Fruit fly (Drosophila melanogaster) whole organism, embryonic: ENCODE results near the gene CG43694.

Experiments
- CG10209 ChIP-seq: fragments of 200-800 bp; sonication (Bioruptor generic); optimal IDR thresholded peaks from 3 replicates; lab custom pipeline; 2017; ENCODE audit warnings: missing biosample characterization, mild to moderate bottlenecking, missing genetic modification characterization, missing genetic modification reagents
- CG1024 ChIP-seq: fragments of 200-800 bp; sonication (Bioruptor generic); IDR thresholded peaks from 2 replicates; pipeline ENCODE4 v1.3.6; 2022; ENCODE audit warnings: missing biosample characterization, missing genetic modification characterization
- CG10274 ChIP-seq: fragments of 200-800 bp; sonication (Bioruptor generic); optimal IDR thresholded peaks from 3 replicates; lab custom pipeline; 2017; ENCODE audit warnings: missing biosample characterization, mild to moderate bottlenecking, missing genetic modification characterization
- CG10366 ChIP-seq: fragments of 200-800 bp; sonication (Bioruptor generic); IDR thresholded peaks from 2 replicates; pipeline ENCODE4 v1.3.6; 2022; ENCODE audit warnings: missing biosample characterization, missing genetic modification characterization
- CG10543 ChIP-seq: fragments of 200-800 bp; sonication (Bioruptor generic); optimal IDR thresholded peaks from 3 replicates; lab custom pipeline; 2017; ENCODE audit warnings: missing biosample characterization, mild to moderate bottlenecking, missing genetic modification characterization, moderate library complexity
- CG11085 ChIP-seq: fragments of 200-800 bp; sonication (Bioruptor generic); IDR thresholded peaks from 2 replicates; pipeline ENCODE4 v1.3.6; 2022; ENCODE audit warnings: missing biosample characterization, missing genetic modification characterization
- CG11398 ChIP-seq: fragments of 200-800 bp; sonication (Bioruptor generic); optimal IDR thresholded peaks from 2 replicates; lab custom pipeline; 2016; ENCODE audit warnings: missing biosample characterization, missing genetic modification characterization
- CG11504 ChIP-seq: fragments of 200-800 bp; sonication (Bioruptor generic); optimal IDR thresholded peaks from 3 replicates; lab custom pipeline; 2019; ENCODE audit warnings: missing biosample characterization, mild to moderate bottlenecking, missing genetic modification characterization, moderate library complexity
- CG11723 ChIP-seq: fragments of 200-800 bp; sonication (Bioruptor generic); optimal IDR thresholded peaks from 2 replicates; lab custom pipeline; 2017; ENCODE audit warnings: missing biosample characterization, mild to moderate bottlenecking, missing genetic modification characterization
- CG12219 ChIP-seq: fragments of 200-800 bp; sonication (Bioruptor generic); optimal IDR thresholded peaks from 3 replicates; lab custom pipeline; 2018; ENCODE audit warnings: missing biosample characterization, mild to moderate bottlenecking, missing genetic modification characterization
- CG12744 ChIP-seq: fragments of 200-800 bp; sonication (Bioruptor generic); optimal IDR thresholded peaks from 2 replicates; lab custom pipeline; 2016; ENCODE audit warnings: missing biosample characterization, missing genetic modification characterization
- CG13894 ChIP-seq: fragments of 200-800 bp; sonication (Bioruptor generic); optimal IDR thresholded peaks from 3 replicates; lab custom pipeline; 2018; ENCODE audit warnings: missing biosample characterization, mild to moderate bottlenecking, missing genetic modification characterization, moderate library complexity
- CG1602 ChIP-seq: fragments of 200-800 bp; sonication (Bioruptor generic); optimal IDR thresholded peaks from 3 replicates; lab custom pipeline; 2016; ENCODE audit warnings: missing biosample characterization, missing genetic modification characterization
- CG16815 ChIP-seq: fragments of 200-800 bp; sonication (Bioruptor generic); optimal IDR thresholded peaks from 3 replicates; lab custom pipeline; 2017; ENCODE audit warnings: missing biosample characterization, mild to moderate bottlenecking, missing genetic modification characterization
- CG16863 ChIP-seq: fragments of 200-800 bp; sonication (Bioruptor generic); optimal IDR thresholded peaks from 3 replicates; lab custom pipeline; 2016; ENCODE audit warnings: missing biosample characterization, missing genetic modification characterization
- CG1792 ChIP-seq: fragments of 200-800 bp; sonication (Bioruptor generic); optimal IDR thresholded peaks from 2 replicates; lab custom pipeline; 2016; ENCODE audit warnings: missing biosample characterization, missing genetic modification characterization
- CG18599 ChIP-seq: fragments of 200-800 bp; sonication (Bioruptor generic); optimal IDR thresholded peaks from 3 replicates; lab custom pipeline; 2017; ENCODE audit warnings: missing biosample characterization, missing genetic modification characterization, mild to moderate bottlenecking, moderate library complexity, missing genetic modification reagents
- CG30403 ChIP-seq: fragments of 200-800 bp; sonication (Bioruptor generic); optimal IDR thresholded peaks from 3 replicates; lab custom pipeline; 2016; ENCODE audit warnings: missing biosample characterization, missing genetic modification characterization
- CG3065 ChIP-seq: fragments of 200-800 bp; sonication (Bioruptor generic); optimal IDR thresholded peaks from 2 replicates; lab custom pipeline; 2016; ENCODE audit warnings: missing biosample characterization, missing genetic modification characterization
- CG31224 ChIP-seq: fragments of 200-800 bp; sonication (Bioruptor generic); IDR thresholded peaks from 2 replicates; pipeline ENCODE4 v1.3.6; 2022; ENCODE audit warnings: missing biosample characterization, missing genetic modification characterization
- CG3163 ChIP-seq: fragments of 200-800 bp; sonication (Bioruptor generic); optimal IDR thresholded peaks from 3 replicates; lab custom pipeline; 2016; ENCODE audit warnings: missing biosample characterization, missing genetic modification characterization
- CG7357 ChIP-seq: fragments of 200-800 bp; sonication (Bioruptor generic); IDR thresholded peaks from 3 replicates; pipeline ENCODE4 v1.3.6; 2022; ENCODE audit warnings: missing biosample characterization, missing genetic modification characterization
- CG8089 ChIP-seq: fragments of 200-800 bp; sonication (Bioruptor generic); optimal IDR thresholded peaks from 3 replicates; lab custom pipeline; 2016; ENCODE audit warnings: missing biosample characterization, missing genetic modification characterization
- CG8359 ChIP-seq: fragments of 200-800 bp; sonication (Bioruptor generic); optimal IDR thresholded peaks from 2 replicates; lab custom pipeline; 2017; ENCODE audit warnings: missing biosample characterization, mild to moderate bottlenecking, missing genetic modification characterization, borderline replicate concordance
- CG9727 ChIP-seq: fragments of 200-800 bp; sonication (Bioruptor generic); optimal IDR thresholded peaks from 3 replicates; lab custom pipeline; 2017; ENCODE audit warnings: missing biosample characterization, mild to moderate bottlenecking, missing genetic modification characterization
- CG9797 ChIP-seq: fragments of 200-800 bp; sonication (Bioruptor generic); optimal IDR thresholded peaks from 3 replicates; lab custom pipeline; 2018; ENCODE audit warnings: missing biosample characterization, mild to moderate bottlenecking, missing genetic modification characterization
- CG9817 ChIP-seq: fragments of 200-800 bp; sonication (Bioruptor generic); optimal IDR thresholded peaks from 2 replicates; lab custom pipeline; 2018; ENCODE audit warnings: missing biosample characterization, mild to moderate bottlenecking, missing genetic modification characterization, moderate library complexity
- D19A ChIP-seq: fragments of 200-800 bp; optimal IDR thresholded peaks from 3 replicates; lab custom pipeline; 2019; ENCODE audit warnings: missing biosample characterization, mild to moderate bottlenecking, missing genetic modification characterization, moderate library complexity
- Drgx ChIP-seq: fragments of 200-800 bp; sonication (Bioruptor generic); IDR thresholded peaks from 2 replicates; pipeline ENCODE4 v1.3.6; 2022; ENCODE audit warnings: missing biosample characterization, missing genetic modification characterization
- Lhr ChIP-seq: fragments of 200-800 bp; sonication (Bioruptor generic); optimal IDR thresholded peaks from 3 replicates; lab custom pipeline; 2017; ENCODE audit warnings: mild to moderate bottlenecking, missing biosample characterization, missing genetic modification reagents, missing genetic modification characterization
- Max ChIP-seq: fragments of 200-800 bp; sonication (Bioruptor generic); optimal IDR thresholded peaks from 2 replicates; lab custom pipeline; 2016; ENCODE audit warnings: missing biosample characterization, mild to moderate bottlenecking, missing genetic modification characterization
- Nf-YB ChIP-seq: fragments of 200-800 bp; sonication (Bioruptor generic); optimal IDR thresholded peaks from 3 replicates; lab custom pipeline; 2019; ENCODE audit warnings: missing biosample characterization, mild to moderate bottlenecking, missing genetic modification characterization, moderate library complexity
- Ptx1 ChIP-seq: fragments of 200-800 bp; sonication (Bioruptor generic); IDR thresholded peaks from 2 replicates; pipeline ENCODE4 v1.3.6; 2022; ENCODE audit warnings: missing biosample characterization, missing genetic modification characterization
- Sox102F ChIP-seq: fragments of 200-800 bp; sonication (Bioruptor generic); optimal IDR thresholded peaks from 2 replicates; lab custom pipeline; 2018; ENCODE audit warnings: missing biosample characterization, mild to moderate bottlenecking, missing genetic modification characterization, moderate library complexity
- Vsx1 ChIP-seq: fragments of 200-800 bp; sonication (Bioruptor generic); optimal IDR thresholded peaks from 2 replicates; lab custom pipeline; 2017; ENCODE audit warnings: missing biosample characterization, mild to moderate bottlenecking, missing genetic modification characterization, missing genetic modification reagents
- bab2 ChIP-seq: fragments of 200-800 bp; sonication (Bioruptor generic); optimal IDR thresholded peaks from 2 replicates; lab custom pipeline; 2016; ENCODE audit warnings: missing biosample characterization, missing genetic modification characterization
- gcm2 ChIP-seq: fragments of 200-800 bp; sonication (Bioruptor generic); optimal IDR thresholded peaks from 2 replicates; lab custom pipeline; 2016; ENCODE audit warnings: missing biosample characterization, missing genetic modification characterization
- gem ChIP-seq: fragments of 200-800 bp; sonication (Bioruptor generic); optimal IDR thresholded peaks from 2 replicates; lab custom pipeline; 2019; ENCODE audit warnings: missing biosample characterization, mild to moderate bottlenecking, missing genetic modification characterization, moderate library complexity
- gro ChIP-seq: fragments of 200-800 bp; sonication (Bioruptor generic); optimal IDR thresholded peaks from 2 replicates; lab custom pipeline; 2016; ENCODE audit warnings: missing biosample characterization, missing genetic modification characterization
- hkb ChIP-seq, 2 experiments: fragments of 200-800 bp in 1 of 2; fragments of >200 bp in 1 of 2; sonication (Bioruptor generic) in 1 of 2; IDR thresholded peaks in 1 of 2; optimal IDR thresholded peaks in 1 of 2; 2 replicates each; pipeline versions ENCODE4 v1.3.6 to Lab custom; 2017 to 2022; ENCODE audit warnings: missing biosample characterization in 1 of 2, missing genetic modification characterization in 1 of 2
- knrl ChIP-seq: fragments of 200-800 bp; sonication (Bioruptor generic); IDR thresholded peaks from 3 replicates; pipeline ENCODE4 v1.3.6; 2022; ENCODE audit warnings: missing biosample characterization, missing genetic modification characterization; ENCODE audit not compliant: partially characterized antibody
- odd ChIP-seq: fragments of 200-800 bp; sonication (Bioruptor generic); optimal IDR thresholded peaks from 2 replicates; lab custom pipeline; 2017; ENCODE audit warnings: missing biosample characterization, mild to moderate bottlenecking, missing genetic modification characterization
- pho ChIP-seq: fragments of 200-800 bp; sonication (Bioruptor generic); optimal IDR thresholded peaks from 2 replicates; lab custom pipeline; 2016; ENCODE audit warnings: missing biosample characterization, missing genetic modification characterization
- phol ChIP-seq: fragments of 200-800 bp; sonication (Bioruptor generic); optimal IDR thresholded peaks from 3 replicates; lab custom pipeline; 2018; ENCODE audit warnings: missing biosample characterization, mild to moderate bottlenecking, missing genetic modification characterization, moderate library complexity
- scrt ChIP-seq: fragments of 200-800 bp; sonication (Bioruptor generic); optimal IDR thresholded peaks from 2 replicates; lab custom pipeline; 2018; ENCODE audit warnings: missing biosample characterization, mild to moderate bottlenecking, missing genetic modification characterization, moderate library complexity
- slbo ChIP-seq: fragments of 200-800 bp; sonication (Bioruptor generic); IDR thresholded peaks from 2 replicates; pipeline ENCODE4 v1.3.6; 2022; ENCODE audit warnings: missing biosample characterization, missing genetic modification characterization
- stc ChIP-seq: fragments of 200-800 bp; sonication (Bioruptor generic); IDR thresholded peaks from 2 replicates; pipeline ENCODE4 v1.3.6; 2022; ENCODE audit warnings: missing biosample characterization, missing genetic modification characterization
- toy ChIP-seq: fragments of 200-800 bp; sonication (Bioruptor generic); IDR thresholded peaks from 2 replicates; pipeline ENCODE4 v1.3.6; 2022; ENCODE audit warnings: missing biosample characterization, missing genetic modification characterization
- tup ChIP-seq: fragments of 200-800 bp; sonication (Bioruptor generic); optimal IDR thresholded peaks from 2 replicates; lab custom pipeline; 2016; ENCODE audit warnings: missing biosample characterization, mild to moderate bottlenecking, missing genetic modification characterization, moderate library complexity

Gene CG43694

dm6 chr3R:23445249-23445916 lies 19.6 kb upstream of the CG43694 start (continued):
- TF ChIP-seq CG12744 (GFP tag; lab: Kevin White, UChicago) (no peak), CG10543 (GFP tag; lab: Kevin White, UChicago) (peak; percentile 29), Lhr (GFP tag; lab: Kevin White, UChicago) (peak; percentile 7), stc (GFP tag; lab: Robert Waterston, UW) (peak; percentile 34; the same call in 1 of the 2 replicates), CG10209 (GFP tag; lab: Kevin White, UChicago) (peak; percentile 41), gcm2 (GFP tag; lab: Kevin White, UChicago) (no peak), CG7357 (GFP tag; lab: Robert Waterston, UW) (no peak), Nf-YB (GFP tag; lab: Kevin White, UChicago) (no peak), CG16863 (GFP tag; lab: Kevin White, UChicago) (peak; percentile 15), scrt (GFP tag; lab: Kevin White, UChicago) (no peak), CG3163 (GFP tag; lab: Kevin White, UChicago) (no peak), bab2 (GFP tag; lab: Kevin White, UChicago) (peak; percentile 17), CG3065 (no peak), tup (GFP tag; lab: Kevin White, UChicago) (no peak), pho (GFP tag; lab: Kevin White, UChicago) (no peak), CG16815 (GFP tag; lab: Kevin White, UChicago) (peak; percentile 3), CG13894 (no peak), Drgx (GFP tag; lab: Robert Waterston, UW) (peak; percentile 28; the same call in 1 of the 2 replicates), gro (GFP tag; lab: Kevin White, UChicago) (no peak), CG8359 (GFP tag; lab: Kevin White, UChicago) (no peak), hkb (optimal IDR thresholded peaks at IDR 0.05; lab: Kevin White, UChicago) (no peak), hkb (GFP tag; IDR thresholded peaks at IDR 0.05; lab: Robert Waterston, UW) (no peak), CG31224 (GFP tag; lab: Robert Waterston, UW) (0 out of 2 replicates have a peak, but pooled peaks have one; percentile 14), toy (GFP tag; lab: Robert Waterston, UW) (no peak), CG11085 (GFP tag; lab: Robert Waterston, UW) (0 out of 2 replicates have a peak, but pooled peaks have one; percentile 21), CG11398 (GFP tag; lab: Kevin White, UChicago) (peak; percentile 36), gem (tag; lab: Kevin White, UChicago) (peak; percentile 38), CG9727 (GFP tag; lab: Kevin White, UChicago) (peak; percentile 11), Max (GFP tag; lab: Kevin White, UChicago) (no peak), phol (peak; percentile 11), knrl (GFP tag; lab: Robert Waterston, UW) (no peak), CG11723 (GFP tag; lab: Kevin White, UChicago) (peak; percentile 49), CG11504 (tag; lab: Kevin White, UChicago) (peak; percentile 23), CG12219 (GFP tag; lab: Kevin White, UChicago) (peak; percentile 33), CG30403 (GFP tag; lab: Kevin White, UChicago) (peak; percentile 9), Ptx1 (no peak), CG10366 (GFP tag; lab: Robert Waterston, UW) (peak; percentile 50; the same call in 1 of the 2 replicates), slbo (GFP tag; lab: Robert Waterston, UW) (no peak), CG9797 (GFP tag; lab: Kevin White, UChicago) (no peak), CG1024 (GFP tag; lab: Robert Waterston, UW) (peak; percentile 39; the same call in 1 of the 2 replicates), CG18599 (peak; percentile 35), CG1792 (GFP tag; lab: Kevin White, UChicago) (no peak), odd (GFP tag; lab: Kevin White, UChicago) (peak; percentile 41), D19A (tag; lab: Kevin White, UChicago) (peak; percentile 66), Vsx1 (GFP tag; lab: Kevin White, UChicago) (peak; percentile 67), CG10274 (GFP tag; lab: Kevin White, UChicago) (peak; percentile 7), CG1602 (no peak), Sox102F (GFP tag; lab: Kevin White, UChicago) (peak; percentile 21), CG9817 (tag; lab: Kevin White, UChicago) (no peak), CG8089 (no peak)
